Fruit fly (Drosophila melanogaster): ENCODE results near the gene sty.
A peak's percentile ranks its signal among the peaks of the same experiment; 100 is the strongest.

The sty gene

DNA sequence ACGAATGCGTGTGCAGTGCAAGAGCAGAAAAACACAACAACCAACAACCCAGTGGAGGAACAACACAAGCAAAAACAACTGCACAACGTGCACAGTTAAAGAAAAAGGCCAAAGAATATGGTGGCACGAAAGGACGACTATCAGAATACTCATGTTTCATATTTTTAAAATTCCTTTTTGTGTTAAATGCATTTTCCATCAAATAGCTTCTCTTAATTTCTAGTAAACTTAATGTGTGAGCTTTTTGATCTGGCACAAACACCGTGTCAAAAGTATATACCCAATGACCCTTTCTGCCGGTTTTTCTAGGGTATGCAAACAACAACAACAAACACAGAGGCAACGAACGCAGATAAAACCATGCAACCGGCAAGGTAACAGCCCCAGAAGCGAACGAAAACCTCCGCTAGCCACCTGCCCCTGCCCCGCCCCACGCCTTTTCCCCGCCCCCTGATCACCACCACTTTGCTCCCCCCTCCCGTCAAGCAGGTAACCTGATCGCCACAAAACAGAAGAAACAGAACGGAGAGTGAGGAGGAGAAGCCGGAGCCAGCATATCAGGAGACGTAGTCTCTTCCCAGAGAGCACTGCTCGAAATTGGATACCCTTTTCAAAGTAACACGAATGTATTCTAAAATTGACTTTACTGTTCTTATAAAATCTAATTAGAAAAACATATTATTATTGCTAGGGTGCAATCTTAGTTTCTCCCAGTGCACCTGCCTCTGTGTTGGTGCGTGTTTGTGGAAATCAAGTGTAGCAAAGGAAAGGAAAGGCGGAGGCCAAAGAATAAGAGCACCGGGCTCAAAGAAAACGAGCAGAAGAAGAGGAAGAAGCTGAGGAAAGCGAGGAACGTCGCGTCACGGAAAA is 29.6 kb downstream of the sty start (continued):
- TF ChIP-seq CG4820 (GFP tag; optimal IDR thresholded peaks at IDR 0.05), result peak; percentile 94
- peak; percentile 72 for TF ChIP-seq CG3163 (GFP tag; optimal IDR thresholded peaks at IDR 0.05)
- TF ChIP-seq Ssrp (tag; optimal IDR thresholded peaks at IDR 0.05), result peak; percentile 95
- TF ChIP-seq CG10366 (GFP tag; IDR thresholded peaks at IDR 0.05), result peak; percentile 83
- 0 out of 2 replicates have a peak, but pooled peaks have one; percentile 40 for TF ChIP-seq Doc2 (GFP tag; IDR thresholded peaks at IDR 0.05)
- TF ChIP-seq ewg (GFP tag; optimal IDR thresholded peaks at IDR 0.05), result peak; percentile 92
- TF ChIP-seq CG4854 (GFP tag; optimal IDR thresholded peaks at IDR 0.05), result peak; percentile 67
- TF ChIP-seq CG11696 (GFP tag; IDR thresholded peaks at IDR 0.05), result peak; percentile 5
- peak; percentile 92 for TF ChIP-seq peb (GFP tag; IDR thresholded peaks at IDR 0.05)
- peak; percentile 82 for TF ChIP-seq CG3407 (GFP tag; optimal IDR thresholded peaks at IDR 0.05)
- 0 out of 2 replicates have a peak, but pooled peaks have one; percentile 25 for TF ChIP-seq rib (GFP tag; IDR thresholded peaks at IDR 0.05)
- TF ChIP-seq slp2 (GFP tag; optimal IDR thresholded peaks at IDR 0.05), result peak; percentile 93
- TF ChIP-seq CG17186 (GFP tag; optimal IDR thresholded peaks at IDR 0.05), result peak; percentile 73
- peak; percentile 89 for TF ChIP-seq ATbp (GFP tag; optimal IDR thresholded peaks at IDR 0.05)
- no peak for TF ChIP-seq CG13894 (tag; optimal IDR thresholded peaks at IDR 0.05)
- TF ChIP-seq CG15269 (tag; optimal IDR thresholded peaks at IDR 0.05), result peak; percentile 78
- peak; percentile 71 for TF ChIP-seq disco-r (GFP tag; optimal IDR thresholded peaks at IDR 0.05)
- no peak for TF ChIP-seq CG13296 (GFP tag; optimal IDR thresholded peaks at IDR 0.05)
- peak; percentile 94 for TF ChIP-seq ac (GFP tag; optimal IDR thresholded peaks at IDR 0.05)
- TF ChIP-seq HLH4C (GFP tag; IDR thresholded peaks at IDR 0.05; ENCODE audit: partially characterized antibody), result no peak
- peak; percentile 74 for TF ChIP-seq CG18764 (GFP tag; optimal IDR thresholded peaks at IDR 0.05)
- no peak for TF ChIP-seq scrt (GFP tag; optimal IDR thresholded peaks at IDR 0.05)
- peak; percentile 87 for TF ChIP-seq CG7556 (GFP tag; optimal IDR thresholded peaks at IDR 0.05)
- peak; percentile 64 for TF ChIP-seq CG2199 (GFP tag; IDR thresholded peaks at IDR 0.05)
- no peak for TF ChIP-seq nerfin-2 (GFP tag; IDR thresholded peaks at IDR 0.05; ENCODE audit: partially characterized antibody)
- peak; percentile 91 for TF ChIP-seq sim (GFP tag; IDR thresholded peaks at IDR 0.05)
- no peak for TF ChIP-seq cas (GFP tag; IDR thresholded peaks at IDR 0.05)
- TF ChIP-seq Oli (tag; optimal IDR thresholded peaks at IDR 0.05), result peak; percentile 94
- TF ChIP-seq CG32772 (GFP tag; IDR thresholded peaks at IDR 0.05), result peak; percentile 90
- TF ChIP-seq Scr (GFP tag; IDR thresholded peaks at IDR 0.05; ENCODE audit: partially characterized antibody), result no peak
- peak; percentile 96 for TF ChIP-seq CG8944 (GFP tag; optimal IDR thresholded peaks at IDR 0.05)
- TF ChIP-seq luna (GFP tag; optimal IDR thresholded peaks at IDR 0.05), result no peak
- peak; percentile 58 for TF ChIP-seq CG1233 (GFP tag; optimal IDR thresholded peaks at IDR 0.05)
- TF ChIP-seq CG12391 (tag; optimal IDR thresholded peaks at IDR 0.05), result peak; percentile 92
- peak; percentile 92 for TF ChIP-seq croc (GFP tag; conservative IDR thresholded peaks at IDR 0.05)
- peak; percentile 85 for TF ChIP-seq org-1 (GFP tag; optimal IDR thresholded peaks at IDR 0.05)
- TF ChIP-seq gt (GFP tag; IDR thresholded peaks at IDR 0.05), result peak; percentile 76
- TF ChIP-seq MBD-R2 (GFP tag; IDR thresholded peaks at IDR 0.05), result no peak; the same call in 1 of the 2 replicates
- TF ChIP-seq CG3847 (GFP tag; IDR thresholded peaks at IDR 0.05), result peak; percentile 37; the same call in 1 of the 2 replicates
- TF ChIP-seq CG4617 (GFP tag; optimal IDR thresholded peaks at IDR 0.05; ENCODE audit: borderline replicate concordance), result peak; percentile 88
- TF ChIP-seq CG7987 (GFP tag; optimal IDR thresholded peaks at IDR 0.05), result no peak
- TF ChIP-seq Hmx (GFP tag; optimal IDR thresholded peaks at IDR 0.05), result peak; percentile 46
- peak; percentile 87 for TF ChIP-seq CG30403 (GFP tag; optimal IDR thresholded peaks at IDR 0.05)
- TF ChIP-seq ken (GFP tag; IDR thresholded peaks at IDR 0.05), result peak; percentile 95
- peak; percentile 68 for TF ChIP-seq Vsx1 (GFP tag; optimal IDR thresholded peaks at IDR 0.05)
- TF ChIP-seq CG1024 (GFP tag; IDR thresholded peaks at IDR 0.05), result peak; percentile 94
- TF ChIP-seq nmo (GFP tag; optimal IDR thresholded peaks at IDR 0.05), result peak; percentile 98
- peak; percentile 68 for TF ChIP-seq YL-1 (GFP tag; optimal IDR thresholded peaks at IDR 0.05)
